Worm (Caenorhabditis elegans) whole organism, L2 larva: ENCODE results near the gene F49C5.16.

Source experiments
- R02D3.7 ChIP-seq: fragments of 150-350 bp; optimal IDR thresholded peaks from 2 replicates; lab custom pipeline; 2014; ENCODE audit warnings: missing biosample characterization, missing genetic modification characterization
- Y55F3AM.14 ChIP-seq: fragments of 200-800 bp; sonication (Bioruptor generic); optimal IDR thresholded peaks from 2 replicates; lab custom pipeline; 2018; ENCODE audit warnings: mild to moderate bottlenecking, missing genetic modification characterization, missing compliant biosample characterization
- ZK546.5 ChIP-seq: sonication (generic microtip); optimal IDR thresholded peaks from 2 replicates; lab custom pipeline; 2017; ENCODE audit warnings: missing biosample characterization, missing genetic modification characterization
- aly-2 ChIP-seq: fragments of 150-350 bp; optimal IDR thresholded peaks from 2 replicates; lab custom pipeline; 2014; ENCODE audit warnings: missing biosample characterization, missing genetic modification characterization
- ama-1 ChIP-seq: fragments of 150-350 bp; optimal IDR thresholded peaks from 2 replicates; lab custom pipeline; 2018; ENCODE audit warnings: inconsistent platforms
- blmp-1 ChIP-seq: sonication (generic microtip); optimal IDR thresholded peaks from 2 replicates; lab custom pipeline; 2017; ENCODE audit warnings: missing genetic modification characterization, mild to moderate bottlenecking, missing compliant biosample characterization, antibody characterized with exemption, moderate library complexity; ENCODE audit not compliant: insufficient read depth
- ceh-82 ChIP-seq: fragments of 150-350 bp; optimal IDR thresholded peaks from 2 replicates; lab custom pipeline; 2014; ENCODE audit warnings: missing biosample characterization, missing genetic modification characterization
- dmd-4 ChIP-seq: sonication (generic microtip); optimal IDR thresholded peaks from 2 replicates; lab custom pipeline; 2017; ENCODE audit warnings: missing biosample characterization, missing genetic modification characterization
- egl-27 ChIP-seq: sonication (generic microtip); optimal IDR thresholded peaks from 3 replicates; lab custom pipeline; 2017; ENCODE audit warnings: missing biosample characterization, missing genetic modification reagents, missing genetic modification characterization
- fos-1 ChIP-seq: fragments of 150-350 bp; optimal IDR thresholded peaks from 2 replicates; lab custom pipeline; 2014; ENCODE audit warnings: missing biosample characterization, missing genetic modification characterization
- lin-11 ChIP-seq: fragments of 150-350 bp; sonication (generic microtip); optimal IDR thresholded peaks from 2 replicates; lab custom pipeline; 2014; ENCODE audit warnings: missing biosample characterization, missing genetic modification characterization, inconsistent platforms, mixed read lengths
- lsy-2 ChIP-seq, 2 experiments: fragments of 150-350 bp in 1 of 2; sonication (generic microtip) in 1 of 2; optimal IDR thresholded peaks; 2 replicates each; lab custom pipeline; 2014 to 2017; ENCODE audit warnings: missing biosample characterization in 2 of 2, missing genetic modification characterization in 2 of 2
- mab-5 ChIP-seq: fragments of 150-350 bp; optimal IDR thresholded peaks from 2 replicates; lab custom pipeline; 2014; ENCODE audit warnings: missing biosample characterization, missing genetic modification characterization
- mdl-1 ChIP-seq, 2 experiments: fragments of 150-350 bp in 1 of 2; sonication (generic microtip) in 1 of 2; optimal IDR thresholded peaks; 2 replicates each; lab custom pipeline; 2017; ENCODE audit warnings: missing biosample characterization in 2 of 2, missing genetic modification characterization in 2 of 2
- nhr-12 ChIP-seq: fragments of 150-350 bp; optimal IDR thresholded peaks from 2 replicates; lab custom pipeline; 2014; ENCODE audit warnings: missing biosample characterization, missing genetic modification characterization
- nhr-129 ChIP-seq: fragments of 150-350 bp; optimal IDR thresholded peaks from 2 replicates; lab custom pipeline; 2014; ENCODE audit warnings: missing biosample characterization, missing genetic modification characterization
- nhr-6 ChIP-seq: fragments of 150-350 bp; optimal IDR thresholded peaks from 2 replicates; lab custom pipeline; 2014; ENCODE audit warnings: missing biosample characterization, missing genetic modification characterization
- peb-1 ChIP-seq: fragments of 150-350 bp; optimal IDR thresholded peaks from 2 replicates; lab custom pipeline; 2014; ENCODE audit warnings: missing biosample characterization, missing genetic modification characterization
- sem-4 ChIP-seq: fragments of 150-350 bp; optimal IDR thresholded peaks from 2 replicates; lab custom pipeline; 2014; ENCODE audit warnings: missing biosample characterization, missing genetic modification reagents, missing genetic modification characterization
- zag-1 ChIP-seq: fragments of 150-350 bp; optimal IDR thresholded peaks from 2 replicates; lab custom pipeline; 2014; ENCODE audit warnings: missing biosample characterization, missing genetic modification characterization
- ztf-1 ChIP-seq: fragments of 200-800 bp; sonication (Bioruptor generic); conservative IDR thresholded peaks from 2 replicates; pipeline ENCODE4 v1.3.6; 2022; ENCODE audit warnings: missing genetic modification characterization, missing compliant biosample characterization
- ztf-4 ChIP-seq: fragments of 150-350 bp; optimal IDR thresholded peaks from 2 replicates; lab custom pipeline; 2014; ENCODE audit warnings: missing biosample characterization, missing genetic modification characterization

F49C5.16 gene

DNA sequence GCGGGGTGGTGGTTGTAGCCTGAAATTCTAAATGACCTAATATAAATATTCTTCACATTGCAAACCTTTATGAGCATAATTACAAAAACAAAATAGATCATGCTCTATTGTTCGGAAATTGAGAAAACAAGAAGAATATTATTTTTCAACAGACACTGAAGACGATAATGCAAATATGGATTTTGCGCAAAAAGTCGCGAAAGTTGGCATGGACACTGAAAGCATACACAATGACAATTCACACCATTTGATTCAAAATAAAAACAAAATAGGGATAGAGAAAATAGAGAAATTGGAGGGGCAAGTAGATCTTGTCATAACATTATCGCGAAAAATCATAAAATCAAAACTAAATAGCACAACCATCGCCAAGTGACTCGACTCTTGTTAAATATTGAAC is 25.1 kb downstream of the F49C5.16 start, which contains the start of gene Y38E10A.35:
Y38E10A.35 (minus strand) TSS at position 101 of the 400 bp plus-strand sequence.
- no peak for TF ChIP-seq Y55F3AM.14 (GFP tag; lab: Kevin White, UChicago)
- TF ChIP-seq ama-1 (lab: Kevin White, UChicago): no peak
- TF ChIP-seq ztf-4 (tag; lab: Kevin White, UChicago): no peak
- TF ChIP-seq aly-2 (tag; lab: Kevin White, UChicago): no peak
- no peak for TF ChIP-seq peb-1 (tag; lab: Kevin White, UChicago)

DNA sequence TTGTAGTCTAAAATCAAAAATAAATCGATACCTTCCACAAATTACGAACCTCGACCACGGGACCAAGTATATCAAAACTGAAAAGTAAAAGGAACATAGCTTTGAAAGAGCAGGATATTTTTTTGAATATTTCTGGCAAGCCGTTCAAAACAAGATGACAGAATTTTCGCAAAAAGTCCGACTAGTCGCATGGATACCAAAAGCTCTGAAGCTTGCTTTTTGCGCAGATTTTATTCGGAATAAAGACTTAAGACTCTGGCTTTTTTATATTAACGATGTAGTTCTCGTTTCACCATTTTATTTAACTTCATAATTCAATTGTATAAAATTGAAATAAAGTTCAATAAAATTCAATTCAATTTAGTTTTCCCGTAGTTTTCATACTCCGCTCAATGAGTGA is 25.9 kb downstream of the F49C5.16 start, which contains the start of gene Y38E10A.2:
Y38E10A.2 (minus strand) TSS at position 101 of the 400 bp plus-strand sequence.
- TF ChIP-seq dmd-4 (tag; lab: Kevin White, UChicago) (no peak), egl-27 (tag; lab: Kevin White, UChicago) (no peak), ZK546.5 (tag; lab: Kevin White, UChicago) (no peak), ceh-82 (tag; lab: Kevin White, UChicago) (no peak), mab-5 (no peak)
- TF ChIP-seq, all 48 proteins: peak for 0

ce11 chrII:12574668-12575067 is 27.0 kb downstream of the F49C5.16 start, which contains the start of gene Y38E10A.3:
TSS of gene Y38E10A.3 (minus strand) at chrII:12574768.
- TF ChIP-seq dmd-4 (tag; lab: Kevin White, UChicago): no peak
- no peak for TF ChIP-seq nhr-12 (tag; lab: Kevin White, UChicago)
- no peak for TF ChIP-seq zag-1
- no peak for TF ChIP-seq nhr-129 (tag; lab: Kevin White, UChicago)
- TF ChIP-seq R02D3.7 (tag; lab: Kevin White, UChicago): no peak
- no peak for TF ChIP-seq mdl-1 (tag; optimal IDR thresholded peaks at IDR 0.05; lab: Kevin White, UChicago)
- no peak for TF ChIP-seq ztf-1 (GFP tag; lab: Robert Waterston, UW)

DNA sequence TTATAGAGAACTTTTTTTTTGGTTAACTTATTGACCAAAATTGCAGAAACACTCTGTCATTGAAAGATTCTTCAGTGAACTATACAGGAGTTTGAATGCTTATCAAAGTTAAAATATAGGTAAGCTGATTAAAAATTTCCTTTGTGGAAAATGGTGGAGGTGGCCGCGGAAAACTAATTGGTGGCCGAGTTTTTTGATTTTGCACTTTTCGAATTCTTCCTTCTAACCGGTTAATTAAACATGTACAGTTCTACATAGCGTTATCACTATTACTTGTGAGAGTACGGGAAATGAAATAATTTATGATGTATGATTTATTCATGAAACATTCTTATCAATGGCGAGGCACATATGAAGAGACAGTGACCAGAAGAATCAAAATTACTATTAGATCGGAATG is 30.1 kb downstream of the F49C5.16 start, which contains the start of gene clec-8:
clec-8 (minus strand) TSS at position 308 of the 400 bp plus-strand sequence.
- TF ChIP-seq ztf-1 (GFP tag; lab: Robert Waterston, UW) (no peak), fos-1 (peak; percentile 58), ZK546.5 (tag; lab: Kevin White, UChicago) (no peak), zag-1 (no peak), lin-11 (no peak), dmd-4 (tag; lab: Kevin White, UChicago) (no peak), sem-4 (tag; lab: Kevin White, UChicago) (no peak), ama-1 (lab: Kevin White, UChicago) (no peak)

ce11 chrII:12580952-12581351 is 33.3 kb downstream of the F49C5.16 start, which contains the start of gene clec-4:
TSS of gene clec-4 (minus strand) at chrII:12581113.
- TF ChIP-seq ztf-4 (tag; lab: Kevin White, UChicago): no peak
- TF ChIP-seq blmp-1 (tag; lab: Kevin White, UChicago): no peak
- no peak for TF ChIP-seq lsy-2 (tag; optimal IDR thresholded peaks at IDR 0.05; lab: Kevin White, UChicago)
- TF ChIP-seq fos-1: peak; percentile 69
- TF ChIP-seq ceh-82 (tag; lab: Kevin White, UChicago): no peak
- no peak for TF ChIP-seq ama-1 (lab: Kevin White, UChicago)
- TF ChIP-seq nhr-6 (tag; lab: Kevin White, UChicago): no peak
- no peak for TF ChIP-seq sem-4 (tag; lab: Kevin White, UChicago)
